Worm (Caenorhabditis elegans) whole organism, L1 larva: Measurements from ENCODE around the gene K07F5.8.

Experiments
- aha-1 ChIP-seq: fragments of 150-350 bp; optimal IDR thresholded peaks from 2 replicates; lab custom pipeline; 2014; ENCODE audit warnings: missing biosample characterization, missing genetic modification characterization
- ama-1 ChIP-seq: fragments of 150-350 bp; optimal IDR thresholded peaks from 2 replicates; lab custom pipeline; 2014
- lsy-2 ChIP-seq, 2 experiments: fragments of 150-350 bp; optimal IDR thresholded peaks; 2 replicates each; lab custom pipeline; 2014; ENCODE audit warnings: missing biosample characterization in 2 of 2, missing genetic modification characterization in 2 of 2
- nhr-12 ChIP-seq: sonication (generic microtip); optimal IDR thresholded peaks from 2 replicates; lab custom pipeline; 2017; ENCODE audit warnings: missing biosample characterization, missing genetic modification characterization
- nhr-47 ChIP-seq: sonication (generic microtip); optimal IDR thresholded peaks from 2 replicates; lab custom pipeline; 2016; ENCODE audit warnings: mild to moderate bottlenecking, missing genetic modification characterization, moderate library complexity, missing compliant biosample characterization
- nhr-76 ChIP-seq: sonication (generic microtip); optimal IDR thresholded peaks from 2 replicates; lab custom pipeline; 2017; ENCODE audit warnings: missing biosample characterization, missing genetic modification characterization
- snpc-4 ChIP-seq: fragments of 150-350 bp; optimal IDR thresholded peaks from 2 replicates; lab custom pipeline; 2014; ENCODE audit warnings: missing biosample characterization, missing genetic modification characterization
- tbx-2 ChIP-seq: sonication (generic microtip); optimal IDR thresholded peaks from 2 replicates; lab custom pipeline; 2016; ENCODE audit warnings: missing genetic modification characterization, missing compliant biosample characterization
- ztf-4 ChIP-seq: fragments of 150-350 bp; optimal IDR thresholded peaks from 2 replicates; lab custom pipeline; 2014; ENCODE audit warnings: missing biosample characterization, missing genetic modification characterization

- no peak for TF ChIP-seq nhr-76 (tag; lab: Kevin White, UChicago)
- peak in 1 of 2 experiments; percentile 10 for TF ChIP-seq lsy-2 (tag; optimal IDR thresholded peaks at IDR 0.05; lab: Kevin White, UChicago)
- TF ChIP-seq nhr-12 (tag; lab: Kevin White, UChicago) = no peak
- TF ChIP-seq ama-1 (lab: Kevin White, UChicago) = no peak
- TF ChIP-seq ztf-4 (tag; lab: Kevin White, UChicago) = no peak
- peak; percentile 3 for TF ChIP-seq nhr-47 (tag; lab: Kevin White, UChicago)
- TF ChIP-seq tbx-2 (tag; lab: Kevin White, UChicago) = peak; percentile 31
- no peak for TF ChIP-seq aha-1 (tag; lab: Kevin White, UChicago)
- no peak for TF ChIP-seq snpc-4
Measured at ce11 chrIV:9875646-9876045, 26.1 kb upstream of the K07F5.8 start.
